Fruit fly (Drosophila melanogaster): ENCODE measurements around the gene Ca-alpha1T.

The Ca-alpha1T gene

dm6 chrX:6151919-6152318 is 40.4 kb downstream of the Ca-alpha1T start (continued):
- no peak for TF ChIP-seq CG11560 (tag; IDR thresholded peaks at IDR 0.05)
- no peak for TF ChIP-seq CG8290 (GFP tag; optimal IDR thresholded peaks at IDR 0.05)
- no peak for TF ChIP-seq CG8290 (tag; optimal IDR thresholded peaks at IDR 0.05)
- no peak for TF ChIP-seq CG8089 (GFP tag; optimal IDR thresholded peaks at IDR 0.05)
- TF ChIP-seq phol (tag; optimal IDR thresholded peaks at IDR 0.05) = no peak
- no peak for TF ChIP-seq CG1792 (GFP tag; optimal IDR thresholded peaks at IDR 0.05)
- TF ChIP-seq CG7556 (GFP tag; optimal IDR thresholded peaks at IDR 0.05) = peak; percentile 26
- no peak for TF ChIP-seq cad (GFP tag; optimal IDR thresholded peaks at IDR 0.05)
- no peak for TF ChIP-seq Pdp1 (GFP tag; optimal IDR thresholded peaks at IDR 0.05)
- no peak for TF ChIP-seq CG12219 (GFP tag; optimal IDR thresholded peaks at IDR 0.05)
- no peak for TF ChIP-seq Dip2 (GFP tag; IDR thresholded peaks at IDR 0.05)
- no peak for TF ChIP-seq chif (GFP tag; optimal IDR thresholded peaks at IDR 0.05)
- 0 out of 2 replicates have a peak, but pooled peaks have one; percentile 30 for TF ChIP-seq Rfx (GFP tag; IDR thresholded peaks at IDR 0.05)
- no peak for TF ChIP-seq CG10565 (GFP tag; optimal IDR thresholded peaks at IDR 0.05)
- no peak for TF ChIP-seq ERR (GFP tag; optimal IDR thresholded peaks at IDR 0.05)
- peak; percentile 44 for TF ChIP-seq CG11504 (tag; optimal IDR thresholded peaks at IDR 0.05)
- no peak for TF ChIP-seq CG12236 (GFP tag; optimal IDR thresholded peaks at IDR 0.05)
- TF ChIP-seq CG8281 (tag; optimal IDR thresholded peaks at IDR 0.05) = no peak
- TF ChIP-seq Hr51 (GFP tag; optimal IDR thresholded peaks at IDR 0.05) = peak in 1 of 2 experiments; percentile 5
- TF ChIP-seq z (GFP tag; IDR thresholded peaks at IDR 0.05) = no peak
- no peak for TF ChIP-seq Atf3 (GFP tag; optimal IDR thresholded peaks at IDR 0.05)
- TF ChIP-seq Fer2 (tag; optimal IDR thresholded peaks at IDR 0.05) = no peak
- no peak for TF ChIP-seq Bdp1 (GFP tag; optimal IDR thresholded peaks at IDR 0.05)
- TF ChIP-seq Hand (GFP tag; optimal IDR thresholded peaks at IDR 0.05) = no peak
- TF ChIP-seq CG18599 (GFP tag; optimal IDR thresholded peaks at IDR 0.05) = peak; percentile 73
- TF ChIP-seq Dref (GFP tag; IDR thresholded peaks at IDR 0.05) = no peak
- no peak for TF ChIP-seq B-H1 (GFP tag; IDR thresholded peaks at IDR 0.05)
- TF ChIP-seq CG11696 (GFP tag; IDR thresholded peaks at IDR 0.05) = no peak
- TF ChIP-seq lab (GFP tag; optimal IDR thresholded peaks at IDR 0.05) = peak; percentile 62
- TF ChIP-seq vvl (GFP tag; IDR thresholded peaks at IDR 0.05) = no peak
- TF ChIP-seq CG12155 (GFP tag; optimal IDR thresholded peaks at IDR 0.05) = no peak
- TF ChIP-seq peb (GFP tag; IDR thresholded peaks at IDR 0.05) = no peak
- peak; percentile 50 for TF ChIP-seq Ets65A (GFP tag)
- TF ChIP-seq CG3281 (GFP tag; optimal IDR thresholded peaks at IDR 0.05) = peak; percentile 16
- no peak for TF ChIP-seq CG2712 (tag; optimal IDR thresholded peaks at IDR 0.05)
- peak; percentile 11 for TF ChIP-seq CG2120 (GFP tag; optimal IDR thresholded peaks at IDR 0.05)
- no peak for TF ChIP-seq CkIIα-i1 (GFP tag; IDR thresholded peaks at IDR 0.05)
- TF ChIP-seq nom (GFP tag; optimal IDR thresholded peaks at IDR 0.05) = no peak
- TF ChIP-seq Hr78 (GFP tag; optimal IDR thresholded peaks at IDR 0.05) = no peak
- no peak for TF ChIP-seq CG12071 (GFP tag; optimal IDR thresholded peaks at IDR 0.05)
- TF ChIP-seq CG15011 (GFP tag; optimal IDR thresholded peaks at IDR 0.05) = no peak
- TF ChIP-seq sens-2 (GFP tag; IDR thresholded peaks at IDR 0.05) = no peak
- TF ChIP-seq nmo (GFP tag; optimal IDR thresholded peaks at IDR 0.05) = no peak
- TF ChIP-seq MBD-R2 (GFP tag; IDR thresholded peaks at IDR 0.05) = 0 out of 2 replicates have a peak, but pooled peaks have one; percentile 22
- no peak for TF ChIP-seq wek (GFP tag; optimal IDR thresholded peaks at IDR 0.05)
- TF ChIP-seq BEAF-32 (GFP tag; optimal IDR thresholded peaks at IDR 0.05) = no peak
- TF ChIP-seq CG6689 (GFP tag; IDR thresholded peaks at IDR 0.05) = 0 out of 2 replicates have a peak, but pooled peaks have one; percentile 20
- TF ChIP-seq ftz-f1 (GFP tag; optimal IDR thresholded peaks at IDR 0.05) = no peak
- TF ChIP-seq da (GFP tag; optimal IDR thresholded peaks at IDR 0.05) = no peak
- TF ChIP-seq B-H2 (GFP tag; optimal IDR thresholded peaks at IDR 0.05) = no peak
- TF ChIP-seq Lpt (GFP tag; optimal IDR thresholded peaks at IDR 0.05) = no peak
- no peak for TF ChIP-seq HLHmδ (GFP tag; optimal IDR thresholded peaks at IDR 0.05)

Measured in whole organism, embryonic.